Fruit fly (Drosophila melanogaster) whole organism, embryonic: ENCODE data around the gene CG3434.

Experiments used
- Atf-2 ChIP-seq: fragments of 200-800 bp; sonication (Bioruptor generic); optimal IDR thresholded peaks from 2 replicates; lab custom pipeline; 2016; ENCODE audit warnings: missing biosample characterization, missing genetic modification characterization
- Bdp1 ChIP-seq: fragments of 200-800 bp; sonication (Bioruptor generic); optimal IDR thresholded peaks from 3 replicates; lab custom pipeline; 2016; ENCODE audit warnings: missing biosample characterization, missing genetic modification characterization
- CG12219 ChIP-seq: fragments of 200-800 bp; sonication (Bioruptor generic); optimal IDR thresholded peaks from 3 replicates; lab custom pipeline; 2018; ENCODE audit warnings: missing biosample characterization, mild to moderate bottlenecking, missing genetic modification characterization
- CG12744 ChIP-seq: fragments of 200-800 bp; sonication (Bioruptor generic); optimal IDR thresholded peaks from 2 replicates; lab custom pipeline; 2016; ENCODE audit warnings: missing biosample characterization, missing genetic modification characterization
- CG13123 ChIP-seq: fragments of 200-800 bp; sonication (Bioruptor generic); optimal IDR thresholded peaks from 2 replicates; lab custom pipeline; 2016; ENCODE audit warnings: missing biosample characterization, missing genetic modification characterization
- CG14014 ChIP-seq: fragments of 200-800 bp; sonication (Bioruptor generic); IDR thresholded peaks from 2 replicates; pipeline ENCODE4 v1.3.6; 2022; ENCODE audit warnings: missing biosample characterization, missing genetic modification characterization
- CG14441 ChIP-seq: fragments of 200-800 bp; sonication (Bioruptor generic); IDR thresholded peaks from 2 replicates; pipeline ENCODE4 v1.3.6; 2022; ENCODE audit warnings: missing biosample characterization, missing genetic modification characterization
- CG15073 ChIP-seq: fragments of 200-800 bp; sonication (Bioruptor generic); optimal IDR thresholded peaks from 2 replicates; lab custom pipeline; 2016; ENCODE audit warnings: missing biosample characterization, missing genetic modification characterization
- CG17612 ChIP-seq: fragments of 200-800 bp; sonication (Bioruptor generic); IDR thresholded peaks from 2 replicates; pipeline ENCODE4 v1.3.6; 2022; ENCODE audit warnings: missing biosample characterization, missing genetic modification characterization
- CG17802 ChIP-seq: fragments of 200-800 bp; sonication (Bioruptor generic); optimal IDR thresholded peaks from 2 replicates; lab custom pipeline; 2018; ENCODE audit warnings: missing biosample characterization, mild to moderate bottlenecking, missing genetic modification characterization, moderate library complexity
- CG18262 ChIP-seq: fragments of 200-800 bp; optimal IDR thresholded peaks from 3 replicates; lab custom pipeline; 2019; ENCODE audit warnings: missing biosample characterization, mild to moderate bottlenecking, missing genetic modification characterization, moderate library complexity
- CG18599 ChIP-seq: fragments of 200-800 bp; sonication (Bioruptor generic); optimal IDR thresholded peaks from 3 replicates; lab custom pipeline; 2017; ENCODE audit warnings: missing biosample characterization, missing genetic modification characterization, mild to moderate bottlenecking, moderate library complexity, missing genetic modification reagents
- CG2120 ChIP-seq: fragments of 200-800 bp; sonication (Bioruptor generic); optimal IDR thresholded peaks from 3 replicates; lab custom pipeline; 2016; ENCODE audit warnings: missing biosample characterization, missing genetic modification characterization
- CG32767 ChIP-seq: fragments of 200-800 bp; sonication (Bioruptor generic); IDR thresholded peaks from 2 replicates; pipeline ENCODE4 v1.3.6; 2022; ENCODE audit warnings: missing biosample characterization, missing genetic modification characterization
- CG3281 ChIP-seq: fragments of 200-800 bp; sonication (Bioruptor generic); optimal IDR thresholded peaks from 3 replicates; lab custom pipeline; 2017; ENCODE audit warnings: missing biosample characterization, mild to moderate bottlenecking, missing genetic modification characterization
- CG3995 ChIP-seq: fragments of 200-800 bp; sonication (Bioruptor generic); optimal IDR thresholded peaks from 3 replicates; lab custom pipeline; 2016; ENCODE audit warnings: missing biosample characterization, missing genetic modification characterization
- CG42726 ChIP-seq: fragments of 200-800 bp; sonication (Bioruptor generic); IDR thresholded peaks from 2 replicates; pipeline ENCODE4 v1.3.6; 2022; ENCODE audit warnings: missing biosample characterization, missing genetic modification characterization; ENCODE audit not compliant: partially characterized antibody
- CG43689 ChIP-seq: fragments of 200-800 bp; sonication (Bioruptor generic); IDR thresholded peaks from 2 replicates; pipeline ENCODE4 v1.3.6; 2022; ENCODE audit warnings: missing biosample characterization, missing genetic modification characterization
- CG5180 ChIP-seq: fragments of 200-800 bp; sonication (Bioruptor generic); optimal IDR thresholded peaks from 3 replicates; lab custom pipeline; 2017; ENCODE audit warnings: missing biosample characterization, missing genetic modification characterization, mild to moderate bottlenecking, moderate library complexity, missing genetic modification reagents
- CG7372 ChIP-seq: fragments of 200-800 bp; sonication (Bioruptor generic); IDR thresholded peaks from 2 replicates; pipeline ENCODE4 v1.3.6; 2022; ENCODE audit warnings: missing biosample characterization, missing genetic modification characterization
- CG8388 ChIP-seq: fragments of 200-800 bp; sonication (Bioruptor generic); optimal IDR thresholded peaks from 2 replicates; lab custom pipeline; 2019; ENCODE audit warnings: missing biosample characterization, mild to moderate bottlenecking, missing genetic modification characterization, moderate library complexity
- D19B ChIP-seq: fragments of 200-800 bp; sonication (Bioruptor generic); optimal IDR thresholded peaks from 2 replicates; lab custom pipeline; 2017; ENCODE audit warnings: missing biosample characterization, mild to moderate bottlenecking, missing genetic modification characterization
- Dek ChIP-seq: fragments of 200-800 bp; sonication (Bioruptor generic); optimal IDR thresholded peaks from 3 replicates; lab custom pipeline; 2019; ENCODE audit warnings: missing biosample characterization, mild to moderate bottlenecking, missing genetic modification characterization, moderate library complexity
- Dfd ChIP-seq, 2 experiments: fragments of >200 bp; optimal IDR thresholded peaks; 2 replicates each; lab custom pipeline; 2017; ENCODE audit warnings: missing biosample characterization in 2 of 2, missing genetic modification characterization in 2 of 2
- Fer3 ChIP-seq: fragments of 200-800 bp; sonication (Bioruptor generic); optimal IDR thresholded peaks from 2 replicates; lab custom pipeline; 2018; ENCODE audit warnings: missing biosample characterization, mild to moderate bottlenecking, missing genetic modification characterization, moderate library complexity
- GATAe ChIP-seq: fragments of 200-800 bp; sonication (Bioruptor generic); conservative IDR thresholded peaks from 2 replicates; pipeline ENCODE4 v1.3.6; 2022; ENCODE audit warnings: missing biosample characterization, missing genetic modification characterization
- HLH54F ChIP-seq: fragments of 200-800 bp; sonication (Bioruptor generic); optimal IDR thresholded peaks from 3 replicates; lab custom pipeline; 2016; ENCODE audit warnings: missing biosample characterization, missing genetic modification characterization
- Hr3 ChIP-seq: fragments of 200-800 bp; sonication (Bioruptor generic); optimal IDR thresholded peaks from 3 replicates; lab custom pipeline; 2016; ENCODE audit warnings: missing biosample characterization, missing genetic modification characterization
- Hr78 ChIP-seq, 2 experiments: fragments of 200-800 bp in 1 of 2; fragments of >200 bp in 1 of 2; sonication (Bioruptor generic) in 1 of 2; optimal IDR thresholded peaks; 2 replicates each; lab custom pipeline; 2017 to 2019; ENCODE audit warnings: missing biosample characterization in 2 of 2, missing genetic modification characterization in 2 of 2, mild to moderate bottlenecking in 1 of 2, moderate library complexity in 1 of 2
- Hsf ChIP-seq: fragments of 200-800 bp; sonication (Bioruptor generic); optimal IDR thresholded peaks from 3 replicates; lab custom pipeline; 2016; ENCODE audit warnings: missing biosample characterization, missing genetic modification characterization
- Myb ChIP-seq: fragments of 200-800 bp; sonication (Bioruptor generic); optimal IDR thresholded peaks from 2 replicates; lab custom pipeline; 2016; ENCODE audit warnings: missing biosample characterization, missing genetic modification characterization
- NC2β ChIP-seq: fragments of 200-800 bp; sonication (Bioruptor generic); optimal IDR thresholded peaks from 2 replicates; lab custom pipeline; 2016; ENCODE audit warnings: missing biosample characterization, missing genetic modification characterization
- Oli ChIP-seq: fragments of 200-800 bp; sonication (Bioruptor generic); optimal IDR thresholded peaks from 2 replicates; lab custom pipeline; 2018; ENCODE audit warnings: missing biosample characterization, mild to moderate bottlenecking, missing genetic modification characterization, moderate library complexity
- Six4 ChIP-seq: fragments of 200-800 bp; sonication (Bioruptor generic); optimal IDR thresholded peaks from 2 replicates; lab custom pipeline; 2016; ENCODE audit warnings: missing biosample characterization, missing genetic modification characterization
- corto ChIP-seq: fragments of 200-800 bp; sonication (Bioruptor generic); optimal IDR thresholded peaks from 2 replicates; lab custom pipeline; 2016; ENCODE audit warnings: missing biosample characterization, mild to moderate bottlenecking, missing genetic modification characterization, moderate library complexity
- dan ChIP-seq: fragments of 200-800 bp; sonication (Bioruptor generic); IDR thresholded peaks from 2 replicates; pipeline ENCODE4 v1.3.6; 2022; ENCODE audit warnings: missing biosample characterization, missing genetic modification characterization
- her ChIP-seq: fragments of 200-800 bp; sonication (Bioruptor generic); optimal IDR thresholded peaks from 2 replicates; lab custom pipeline; 2016; ENCODE audit warnings: missing biosample characterization, missing genetic modification characterization
- insv ChIP-seq, 2 experiments: fragments of 200-800 bp; sonication (Bioruptor generic); optimal IDR thresholded peaks; 3 replicates each; lab custom pipeline; 2016 to 2018; ENCODE audit warnings: missing biosample characterization in 2 of 2, missing genetic modification characterization in 2 of 2
- jing ChIP-seq: fragments of 200-800 bp; sonication (Bioruptor generic); optimal IDR thresholded peaks from 2 replicates; lab custom pipeline; 2018; ENCODE audit warnings: missing biosample characterization, mild to moderate bottlenecking, missing genetic modification characterization
- luna ChIP-seq: fragments of 200-800 bp; sonication (Bioruptor generic); optimal IDR thresholded peaks from 2 replicates; lab custom pipeline; 2016; ENCODE audit warnings: missing biosample characterization, missing genetic modification characterization
- nau ChIP-seq: fragments of 200-800 bp; sonication (Bioruptor generic); optimal IDR thresholded peaks from 3 replicates; lab custom pipeline; 2017; ENCODE audit warnings: missing biosample characterization, mild to moderate bottlenecking, missing genetic modification characterization, missing genetic modification reagents
- nmo ChIP-seq: fragments of 200-800 bp; sonication (Bioruptor generic); optimal IDR thresholded peaks from 2 replicates; lab custom pipeline; 2018; ENCODE audit warnings: missing biosample characterization, mild to moderate bottlenecking, missing genetic modification characterization, moderate library complexity
- nom ChIP-seq: fragments of 200-800 bp; sonication (Bioruptor generic); optimal IDR thresholded peaks from 2 replicates; lab custom pipeline; 2017; ENCODE audit warnings: missing biosample characterization, missing genetic modification characterization, mild to moderate bottlenecking, moderate library complexity, missing genetic modification reagents
- odd ChIP-seq: fragments of 200-800 bp; sonication (Bioruptor generic); optimal IDR thresholded peaks from 2 replicates; lab custom pipeline; 2017; ENCODE audit warnings: missing biosample characterization, mild to moderate bottlenecking, missing genetic modification characterization
- salm ChIP-seq: fragments of 200-800 bp; sonication (Bioruptor generic); optimal IDR thresholded peaks from 2 replicates; lab custom pipeline; 2018; ENCODE audit warnings: missing biosample characterization, mild to moderate bottlenecking, missing genetic modification characterization
- sima ChIP-seq: fragments of 200-800 bp; sonication (Bioruptor generic); optimal IDR thresholded peaks from 2 replicates; lab custom pipeline; 2016; ENCODE audit warnings: missing biosample characterization, missing genetic modification characterization
- sqz ChIP-seq: fragments of 200-800 bp; sonication (Bioruptor generic); optimal IDR thresholded peaks from 3 replicates; lab custom pipeline; 2018; ENCODE audit warnings: missing biosample characterization, mild to moderate bottlenecking, missing genetic modification characterization
- ttk ChIP-seq: fragments of 200-800 bp; sonication (Bioruptor generic); IDR thresholded peaks from 2 replicates; pipeline ENCODE4 v2.1.2; 2022; ENCODE audit warnings: missing biosample characterization, missing genetic modification characterization
- unc-4 ChIP-seq: fragments of 200-800 bp; sonication (Bioruptor generic); IDR thresholded peaks from 2 replicates; pipeline ENCODE4 v1.3.6; 2022; ENCODE audit warnings: missing biosample characterization, missing genetic modification characterization; ENCODE audit not compliant: partially characterized antibody
- wdn ChIP-seq: fragments of 200-800 bp; sonication (Bioruptor generic); IDR thresholded peaks from 2 replicates; pipeline ENCODE4 v1.3.6; 2022; ENCODE audit warnings: missing biosample characterization, missing genetic modification characterization

Gene CG3434

dm6 chr3L:9451522-9452118 lies 9.0 kb downstream of the CG3434 start, which contains the start of the genes CG3448 and ghi (continued):
- peak; percentile 56 for TF ChIP-seq corto (GFP tag; lab: Kevin White, UChicago)
- no peak for TF ChIP-seq wdn
- TF ChIP-seq CG5180 (GFP tag; lab: Kevin White, UChicago): no peak
- peak; percentile 70 for TF ChIP-seq unc-4
- TF ChIP-seq Bdp1: no peak
- TF ChIP-seq GATAe (GFP tag; lab: Robert Waterston, UW): no peak
- peak; percentile 11 for TF ChIP-seq CG17802 (tag; lab: Kevin White, UChicago)
- no peak for TF ChIP-seq her
- TF ChIP-seq nom (GFP tag; lab: Kevin White, UChicago): peak; percentile 46
- no peak for TF ChIP-seq dan
- peak; percentile 24 for TF ChIP-seq Six4
- TF ChIP-seq CG18599 (GFP tag; lab: Kevin White, UChicago): peak; percentile 81
- peak in 1 of 2 experiments; percentile 28 for TF ChIP-seq insv (GFP tag; optimal IDR thresholded peaks at IDR 0.05; lab: Kevin White, UChicago)
- TF ChIP-seq Dfd (GFP tag; optimal IDR thresholded peaks at IDR 0.05; lab: Kevin White, UChicago): no peak
- peak; percentile 55 for TF ChIP-seq sqz (GFP tag; lab: Kevin White, UChicago)
- no peak for TF ChIP-seq CG42726 (GFP tag; lab: Robert Waterston, UW)
- TF ChIP-seq CG43689: no peak
- no peak for TF ChIP-seq NC2β
- TF ChIP-seq Myb: peak; percentile 87
- TF ChIP-seq Hsf (GFP tag; lab: Kevin White, UChicago): peak; percentile 35
- no peak for TF ChIP-seq CG32767 (GFP tag; lab: Robert Waterston, UW)
- no peak for TF ChIP-seq Hr78 (GFP tag; optimal IDR thresholded peaks at IDR 0.05; lab: Kevin White, UChicago)
- no peak for TF ChIP-seq jing (GFP tag; lab: Kevin White, UChicago)
- TF ChIP-seq sima (GFP tag; lab: Kevin White, UChicago): no peak
- TF ChIP-seq CG15073 (GFP tag; lab: Kevin White, UChicago): no peak
- peak; percentile 23 for TF ChIP-seq CG12744 (GFP tag; lab: Kevin White, UChicago)
- TF ChIP-seq CG14441 (GFP tag; lab: Robert Waterston, UW): peak; percentile 40; the same call in 1 of the 2 replicates
- TF ChIP-seq CG3995 (GFP tag; lab: Kevin White, UChicago): peak; percentile 37
- TF ChIP-seq CG8388: peak; percentile 51
- TF ChIP-seq luna (GFP tag; lab: Kevin White, UChicago): no peak
- TF ChIP-seq Atf-2 (GFP tag; lab: Kevin White, UChicago): no peak
- no peak for TF ChIP-seq HLH54F (GFP tag; lab: Kevin White, UChicago)
- peak; percentile 68 for TF ChIP-seq Fer3 (tag; lab: Kevin White, UChicago)
- TF ChIP-seq D19B (GFP tag; lab: Kevin White, UChicago): no peak
- no peak for TF ChIP-seq odd (GFP tag; lab: Kevin White, UChicago)
- TF ChIP-seq nau (GFP tag; lab: Kevin White, UChicago): no peak
- TF ChIP-seq CG13123 (GFP tag; lab: Kevin White, UChicago): no peak
- peak; percentile 42; the same call in 1 of the 2 replicates for TF ChIP-seq ttk (GFP tag; lab: Robert Waterston, UW)
- peak; percentile 9 for TF ChIP-seq salm (tag; lab: Kevin White, UChicago)
- TF ChIP-seq CG18262 (tag; lab: Kevin White, UChicago): peak; percentile 66
- TF ChIP-seq Hr3 (GFP tag; lab: Kevin White, UChicago): peak; percentile 32
- TF ChIP-seq CG14014 (GFP tag; lab: Robert Waterston, UW): no peak
- no peak for TF ChIP-seq Oli (tag; lab: Kevin White, UChicago)
- no peak for TF ChIP-seq CG12219 (GFP tag; lab: Kevin White, UChicago)
- TF ChIP-seq nmo (GFP tag; lab: Kevin White, UChicago): peak; percentile 55
- TF ChIP-seq CG3281 (GFP tag; lab: Kevin White, UChicago): peak; percentile 68
- TF ChIP-seq CG7372 (GFP tag; lab: Robert Waterston, UW): peak; percentile 68
- TF ChIP-seq CG17612 (GFP tag; lab: Robert Waterston, UW): no peak
- peak; percentile 70 for TF ChIP-seq CG2120 (GFP tag; lab: Kevin White, UChicago)
- TF ChIP-seq Dek (tag; lab: Kevin White, UChicago): peak; percentile 18
